Worm (Caenorhabditis elegans): ENCODE results near the gene C50F4.4.

C50F4.4 gene

ce11 chrV:9544176-9544632 lies 7.6 kb downstream of the C50F4.4 start, which contains the start of gene mdf-1 (continued):
- TF ChIP-seq rpc-1 (optimal IDR thresholded peaks at IDR 0.05) (no peak), rpc-1 (tag; optimal IDR thresholded peaks at IDR 0.05) (no peak), dox-1 (GFP tag; IDR thresholded peaks at IDR 0.05) (peak; percentile 49; the same call in 1 of the 2 replicates), unc-130 (GFP tag; optimal IDR thresholded peaks at IDR 0.05) (no peak), ccch-3 (GFP tag; optimal IDR thresholded peaks at IDR 0.05) (no peak), F49E8.2 (tag; optimal IDR thresholded peaks at IDR 0.05; ENCODE audit: insufficient read depth) (no peak), dpff-1 (tag; optimal IDR thresholded peaks at IDR 0.05) (no peak), nhr-27 (tag; optimal IDR thresholded peaks at IDR 0.05) (no peak), D2030.7 (GFP tag; IDR thresholded peaks at IDR 0.05) (peak; percentile 17; the same call in 1 of the 2 replicates), nfyb-1 (GFP tag; IDR thresholded peaks at IDR 0.05) (peak; percentile 34; the same call in 1 of the 2 replicates), F22D6.2 (tag; optimal IDR thresholded peaks at IDR 0.05) (no peak), hlh-26 (GFP tag; conservative IDR thresholded peaks at IDR 0.05) (no peak), B0261.1 (tag; optimal IDR thresholded peaks at IDR 0.05) (no peak), ztf-25 (GFP tag; IDR thresholded peaks at IDR 0.05) (no peak), ztf-22 (GFP tag; optimal IDR thresholded peaks at IDR 0.05) (no peak), athp-1 (tag; optimal IDR thresholded peaks at IDR 0.05) (no peak), sea-2 (GFP tag; IDR thresholded peaks at IDR 0.05) (no peak), C17E4.6 (GFP tag; IDR thresholded peaks at IDR 0.05) (no peak), zfh-2 (GFP tag; conservative IDR thresholded peaks at IDR 0.05) (no peak), cebp-1 (GFP tag; IDR thresholded peaks at IDR 0.05) (no peak), cebp-1 (tag; optimal IDR thresholded peaks at IDR 0.05) (peak; percentile 65), egrh-3 (GFP tag; IDR thresholded peaks at IDR 0.05) (no peak), lin-35 (GFP tag; optimal IDR thresholded peaks at IDR 0.05) (peak in 1 of 3 experiments; percentile 69), die-1 (tag; optimal IDR thresholded peaks at IDR 0.05) (no peak), xnd-1 (tag; optimal IDR thresholded peaks at IDR 0.05) (no peak), him-1 (tag; optimal IDR thresholded peaks at IDR 0.05) (no peak), pha-4 (tag; optimal IDR thresholded peaks at IDR 0.05) (no peak), Y53F4B.3 (GFP tag; IDR thresholded peaks at IDR 0.05) (no peak), unc-62 (GFP tag; optimal IDR thresholded peaks at IDR 0.05) (no peak), akir-1 (GFP tag; optimal IDR thresholded peaks at IDR 0.05) (no peak), tlf-1 (GFP tag; optimal IDR thresholded peaks at IDR 0.05) (no peak), lin-26 (GFP tag; IDR thresholded peaks at IDR 0.05) (no peak), ceh-79 (tag; optimal IDR thresholded peaks at IDR 0.05) (no peak), madf-10 (tag; optimal IDR thresholded peaks at IDR 0.05) (peak; percentile 26), F23B12.7 (tag; optimal IDR thresholded peaks at IDR 0.05; ENCODE audit: insufficient read depth) (peak; percentile 24), snpc-4 (GFP tag; optimal IDR thresholded peaks at IDR 0.05) (no peak), snpc-4 (tag; optimal IDR thresholded peaks at IDR 0.05) (peak; percentile 1 to 75 (median 26)), egl-18 (GFP tag; IDR thresholded peaks at IDR 0.05) (no peak), gei-17 (GFP tag; optimal IDR thresholded peaks at IDR 0.05) (no peak), madf-8 (GFP tag; conservative IDR thresholded peaks at IDR 0.05) (no peak), attf-6 (GFP tag; IDR thresholded peaks at IDR 0.05) (no peak), let-526 (GFP tag; IDR thresholded peaks at IDR 0.05) (no peak), cebp-2 (GFP tag; IDR thresholded peaks at IDR 0.05) (no peak), F33H1.4 (GFP tag; IDR thresholded peaks at IDR 0.05) (no peak), fkh-3 (tag; optimal IDR thresholded peaks at IDR 0.05) (no peak), hmg-1.2 (GFP tag; IDR thresholded peaks at IDR 0.05) (0 out of 2 replicates have a peak, but pooled peaks have one; percentile 12), egl-44 (GFP tag; IDR thresholded peaks at IDR 0.05) (no peak), lin-40 (tag; optimal IDR thresholded peaks at IDR 0.05) (peak; percentile 23), ekl-4 (GFP tag; IDR thresholded peaks at IDR 0.05) (no peak), rec-8 (tag; optimal IDR thresholded peaks at IDR 0.05) (no peak)
